Fruit fly (Drosophila melanogaster): ENCODE measurements around the gene CG12974.
A peak's percentile ranks its signal among the peaks of the same experiment; 100 is the strongest.

CG12974 gene

DNA sequence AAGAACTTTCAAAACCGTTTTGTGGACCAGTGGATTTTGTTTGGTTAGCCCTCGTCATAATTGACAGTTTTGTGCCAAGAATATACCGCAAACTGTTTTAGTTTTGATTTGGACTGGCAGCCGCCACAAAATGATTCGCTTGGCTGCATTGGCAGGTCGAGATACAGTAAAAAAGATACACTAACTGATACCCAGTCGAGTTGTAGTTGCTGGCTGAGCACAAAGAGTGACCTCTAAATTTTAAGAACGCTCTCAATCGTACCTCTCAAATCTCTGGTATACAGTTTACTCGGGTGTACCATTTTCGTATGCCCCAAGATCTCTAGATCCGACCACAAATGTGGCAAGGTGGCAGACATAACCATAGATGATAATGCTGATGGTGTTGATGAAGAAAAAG is 42.8 kb downstream of the CG12974 start:
- TF ChIP-seq pan (optimal IDR thresholded peaks at IDR 0.05) (no peak), EcR (GFP tag; optimal IDR thresholded peaks at IDR 0.05) (no peak), Dll (optimal IDR thresholded peaks at IDR 0.05) (no peak), usp (GFP tag; optimal IDR thresholded peaks at IDR 0.05) (no peak), CG8478 (optimal IDR thresholded peaks at IDR 0.05) (no peak), psq (optimal IDR thresholded peaks at IDR 0.05) (no peak)

DNA sequence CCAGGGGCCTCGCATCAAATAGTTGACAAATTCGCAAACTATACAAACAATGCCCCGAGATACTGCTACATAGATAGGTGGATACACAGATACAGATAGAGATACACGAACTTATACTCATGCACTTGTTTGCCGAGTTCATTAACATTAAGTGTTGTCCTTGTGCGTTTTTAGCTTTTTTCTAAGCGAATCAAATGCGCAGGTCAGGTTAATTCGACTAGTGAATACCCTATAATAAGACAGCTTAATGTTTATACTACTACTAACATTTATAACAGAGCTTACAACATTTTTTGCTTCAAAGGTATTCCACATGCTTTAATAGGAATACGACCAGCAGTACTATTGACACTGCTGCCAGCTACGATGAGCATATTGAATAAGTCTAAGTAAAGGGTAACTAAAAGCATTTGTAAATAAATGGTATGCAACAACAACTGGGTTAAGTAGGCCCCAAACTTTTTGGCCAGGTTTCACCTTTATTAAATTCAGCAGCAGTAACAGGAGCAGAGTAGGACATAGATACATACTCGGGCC is 44.2 kb downstream of the CG12974 start:
- TF ChIP-seq CG8478 (optimal IDR thresholded peaks at IDR 0.05) (no peak), EcR (GFP tag; optimal IDR thresholded peaks at IDR 0.05) (no peak), pan (optimal IDR thresholded peaks at IDR 0.05) (no peak), Dll (optimal IDR thresholded peaks at IDR 0.05) (no peak), psq (optimal IDR thresholded peaks at IDR 0.05) (no peak), usp (GFP tag; optimal IDR thresholded peaks at IDR 0.05) (no peak)

DNA sequence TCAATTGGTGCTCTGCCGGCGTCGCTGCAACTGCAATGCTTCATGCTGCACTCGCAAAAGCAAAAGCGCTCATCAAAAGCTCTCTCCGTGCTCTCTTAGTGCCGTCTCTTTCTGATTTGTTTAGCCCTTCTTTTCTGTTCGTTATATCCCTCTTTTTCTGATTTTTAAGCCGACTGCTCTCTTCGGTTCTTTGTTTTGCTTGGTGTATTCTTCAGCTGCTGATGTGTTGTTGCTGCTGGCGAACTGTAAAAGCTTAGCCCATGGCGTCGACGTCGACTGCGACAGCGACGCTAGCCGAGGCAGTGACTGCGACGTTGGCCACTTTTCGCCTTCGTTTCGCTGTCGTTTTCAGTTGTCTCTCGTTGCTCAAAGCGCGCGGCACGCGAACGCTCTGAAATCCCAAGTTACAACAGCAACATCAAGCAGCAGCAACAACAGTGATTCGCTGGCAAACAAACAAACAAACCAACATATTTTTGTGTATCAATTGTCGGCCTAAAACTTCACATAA is 45.7 kb downstream of the CG12974 start:
- TF ChIP-seq EcR (GFP tag; optimal IDR thresholded peaks at IDR 0.05) (peak in 1 of 2 experiments; percentile 17), pan (optimal IDR thresholded peaks at IDR 0.05) (no peak), CG8478 (optimal IDR thresholded peaks at IDR 0.05) (peak; percentile 26), Dll (optimal IDR thresholded peaks at IDR 0.05) (peak; percentile 74), psq (optimal IDR thresholded peaks at IDR 0.05) (peak; percentile 83), usp (GFP tag; optimal IDR thresholded peaks at IDR 0.05) (no peak)

- TF ChIP-seq EcR (GFP tag; optimal IDR thresholded peaks at IDR 0.05) (peak in 1 of 2 experiments; percentile 84), usp (GFP tag; optimal IDR thresholded peaks at IDR 0.05) (no peak), psq (optimal IDR thresholded peaks at IDR 0.05) (no peak)
Measured at dm6 chr3L:21238377-21238776, 47.4 kb downstream of the CG12974 start.

DNA sequence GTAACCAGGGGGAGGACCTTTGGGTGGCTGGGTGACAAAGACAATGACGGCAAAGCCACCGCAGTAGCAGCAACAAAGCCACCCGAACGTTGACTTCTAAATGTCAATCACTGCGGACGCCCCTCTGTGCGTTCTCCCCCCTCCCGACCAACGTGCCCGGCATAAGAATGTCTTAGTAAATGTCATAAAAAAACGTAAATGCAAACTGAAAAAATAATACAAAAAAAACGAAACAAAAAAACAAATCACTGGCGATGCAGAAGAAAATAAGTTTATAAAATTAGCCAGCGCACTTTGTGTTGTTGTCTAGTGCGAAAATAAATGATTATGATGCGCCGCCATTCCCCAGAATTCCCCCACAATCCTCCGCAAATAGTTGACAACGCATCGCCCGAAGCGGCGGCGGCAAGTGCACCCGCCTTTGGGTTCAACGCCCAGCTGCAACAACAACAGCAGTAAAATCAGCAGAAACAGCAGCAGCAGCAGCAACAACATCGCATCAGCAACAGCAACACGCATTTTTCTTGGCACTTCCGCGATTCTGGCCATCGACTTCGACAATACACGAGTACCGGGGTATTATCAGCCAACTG is 48.7 kb downstream of the CG12974 start:
- TF ChIP-seq EcR (GFP tag; optimal IDR thresholded peaks at IDR 0.05) = peak; percentile 46 to 93
- TF ChIP-seq usp (GFP tag; optimal IDR thresholded peaks at IDR 0.05) = no peak

All from whole organism.